Worm (Caenorhabditis elegans): ENCODE data around the gene T01B11.1.

DNA sequence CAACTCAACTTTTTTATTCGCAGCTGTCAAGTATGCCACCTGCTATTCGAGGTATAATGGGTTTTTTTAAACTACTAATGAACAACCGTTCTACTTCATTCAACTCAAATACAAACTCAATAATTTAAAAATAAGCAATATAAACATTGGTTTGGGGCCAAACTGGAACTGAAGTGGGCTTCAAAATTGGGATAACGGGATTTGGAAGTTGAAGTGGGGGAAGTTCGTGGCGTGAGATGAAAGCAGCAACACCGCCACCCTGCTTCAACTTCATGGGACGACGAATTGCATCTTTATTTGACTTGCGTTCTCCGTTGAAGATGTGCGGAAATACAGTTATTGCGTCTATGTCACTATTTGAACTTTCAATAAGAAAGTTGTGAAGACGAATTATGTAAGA, 31.5 kb downstream of the T01B11.1 start:
- no peak for TF ChIP-seq rec-8 (tag; optimal IDR thresholded peaks at IDR 0.05)
- TF ChIP-seq Y67H2A.10 (GFP tag; conservative IDR thresholded peaks at IDR 0.05): no peak
- TF ChIP-seq lin-35 (GFP tag; optimal IDR thresholded peaks at IDR 0.05): no peak
- no peak for TF ChIP-seq unc-130 (GFP tag; optimal IDR thresholded peaks at IDR 0.05)
- TF ChIP-seq hmg-20 (GFP tag; IDR thresholded peaks at IDR 0.05): no peak
- TF ChIP-seq mes-4 (tag; optimal IDR thresholded peaks at IDR 0.05): no peak
- no peak for TF ChIP-seq nhr-179 (tag; optimal IDR thresholded peaks at IDR 0.05)
- no peak for TF ChIP-seq hrde-1 (tag; optimal IDR thresholded peaks at IDR 0.05; ENCODE audit: borderline replicate concordance)
- no peak for TF ChIP-seq snpc-4 (GFP tag; optimal IDR thresholded peaks at IDR 0.05)
- TF ChIP-seq snpc-4 (tag; optimal IDR thresholded peaks at IDR 0.05): no peak
- no peak for TF ChIP-seq F23B12.7 (tag; optimal IDR thresholded peaks at IDR 0.05; ENCODE audit: insufficient read depth)
- TF ChIP-seq gei-17 (GFP tag; optimal IDR thresholded peaks at IDR 0.05): no peak

Measured in whole organism, young adult.